Fruit fly (Drosophila melanogaster): ENCODE measurements around the gene Traf6.
A peak's percentile ranks its signal among the peaks of the same experiment; 100 is the strongest.

The Traf6 gene

dm6 chrX:8114476-8115342 lies 42.5 kb downstream of the Traf6 start (continued):
- TF ChIP-seq en (GFP tag; optimal IDR thresholded peaks at IDR 0.05) (no peak), gce (GFP tag; IDR thresholded peaks at IDR 0.05) (peak; percentile 53; the same call in 1 of the 3 replicates), H15 (GFP tag; IDR thresholded peaks at IDR 0.05) (no peak), CG14965 (GFP tag; optimal IDR thresholded peaks at IDR 0.05; ENCODE audit: borderline replicate concordance) (no peak), CG11723 (GFP tag; optimal IDR thresholded peaks at IDR 0.05) (peak; percentile 28), Eip74EF (GFP tag; optimal IDR thresholded peaks at IDR 0.05) (peak in 1 of 2 experiments; percentile 19), Side (GFP tag; optimal IDR thresholded peaks at IDR 0.05) (peak; percentile 18), fru (optimal IDR thresholded peaks at IDR 0.05) (no peak), CG12219 (GFP tag; optimal IDR thresholded peaks at IDR 0.05) (peak; percentile 53), Dfd (GFP tag; optimal IDR thresholded peaks at IDR 0.05) (no peak), Lpt (GFP tag; optimal IDR thresholded peaks at IDR 0.05) (no peak), HHEX (GFP tag; optimal IDR thresholded peaks at IDR 0.05) (peak; percentile 70), CG11696 (GFP tag; IDR thresholded peaks at IDR 0.05) (peak; percentile 78), CG12769 (tag; optimal IDR thresholded peaks at IDR 0.05) (peak; percentile 34), Myb (GFP tag; optimal IDR thresholded peaks at IDR 0.05) (peak; percentile 33), tna (GFP tag; IDR thresholded peaks at IDR 0.05; ENCODE audit: partially characterized antibody) (no peak), CG10209 (GFP tag; optimal IDR thresholded peaks at IDR 0.05) (peak; percentile 59), CG3847 (GFP tag; IDR thresholded peaks at IDR 0.05) (peak; percentile 41), CG6854 (GFP tag; optimal IDR thresholded peaks at IDR 0.05) (peak; percentile 59), sob (GFP tag; IDR thresholded peaks at IDR 0.05) (peak; percentile 62), CG11560 (tag; IDR thresholded peaks at IDR 0.05) (no peak), CG6272 (GFP tag; IDR thresholded peaks at IDR 0.05) (no peak), Tbp (GFP tag; optimal IDR thresholded peaks at IDR 0.05) (no peak), CG8281 (tag; optimal IDR thresholded peaks at IDR 0.05) (no peak), CG14050 (GFP tag; IDR thresholded peaks at IDR 0.05) (peak; percentile 47; the same call in 1 of the 3 replicates), CoRest (tag; optimal IDR thresholded peaks at IDR 0.05) (peak; percentile 73), CG2129 (GFP tag; IDR thresholded peaks at IDR 0.05; ENCODE audit: partially characterized antibody) (no peak), ERR (GFP tag; optimal IDR thresholded peaks at IDR 0.05) (no peak), emc (GFP tag; optimal IDR thresholded peaks at IDR 0.05) (peak; percentile 31), CG7987 (GFP tag; optimal IDR thresholded peaks at IDR 0.05) (no peak), caup (GFP tag; optimal IDR thresholded peaks at IDR 0.05; ENCODE audit: severe bottlenecking) (peak; percentile 67), Hmx (GFP tag; optimal IDR thresholded peaks at IDR 0.05) (no peak), row (GFP tag; IDR thresholded peaks at IDR 0.05) (peak; percentile 76), CG5953 (GFP tag; IDR thresholded peaks at IDR 0.05) (no peak), CG11504 (tag; optimal IDR thresholded peaks at IDR 0.05) (peak; percentile 66), CG17186 (GFP tag; optimal IDR thresholded peaks at IDR 0.05) (no peak), ewg (GFP tag; optimal IDR thresholded peaks at IDR 0.05) (no peak), Med (GFP tag) (peak; percentile 86), MBD-R2 (GFP tag; IDR thresholded peaks at IDR 0.05) (no peak; the same call in 1 of the 2 replicates), stc (GFP tag; IDR thresholded peaks at IDR 0.05) (peak; percentile 67), CG12942 (GFP tag; optimal IDR thresholded peaks at IDR 0.05) (no peak), Rx (GFP tag; IDR thresholded peaks at IDR 0.05) (no peak), NC2β (GFP tag; optimal IDR thresholded peaks at IDR 0.05) (peak; percentile 29), CG1792 (GFP tag; optimal IDR thresholded peaks at IDR 0.05) (no peak), CHES-1-like (GFP tag; optimal IDR thresholded peaks at IDR 0.05) (peak; percentile 31), oc (tag; optimal IDR thresholded peaks at IDR 0.05) (peak; percentile 6), Bdp1 (GFP tag; optimal IDR thresholded peaks at IDR 0.05) (peak; percentile 28), CG5180 (GFP tag; optimal IDR thresholded peaks at IDR 0.05) (peak; percentile 35), CG14710 (tag; optimal IDR thresholded peaks at IDR 0.05) (peak; percentile 7)

All from whole organism, embryonic.